Worm (Caenorhabditis elegans) whole organism, mixed stage, embryonic: ENCODE data around the gene spe-19.

Source experiments
- cnd-1 ChIP-seq: fragments of 200-800 bp; sonication (Bioruptor generic); optimal IDR thresholded peaks from 2 replicates; lab custom pipeline; 2018; ENCODE audit warnings: mild to moderate bottlenecking, missing genetic modification characterization, missing compliant biosample characterization
- elt-1 ChIP-seq: sonication (generic microtip); optimal IDR thresholded peaks from 2 replicates; lab custom pipeline; 2017; ENCODE audit warnings: missing genetic modification characterization, mild to moderate bottlenecking, missing compliant biosample characterization, antibody characterized with exemption, moderate library complexity, borderline replicate concordance; ENCODE audit not compliant: insufficient read depth
- mep-1 ChIP-seq: fragments of 150-350 bp; optimal IDR thresholded peaks from 2 replicates; lab custom pipeline; 2017; ENCODE audit warnings: missing biosample characterization, missing genetic modification reagents, missing genetic modification characterization, inconsistent platforms
- pha-4 ChIP-seq: fragments of 150-350 bp; optimal IDR thresholded peaks from 2 replicates; lab custom pipeline; 2018; ENCODE audit warnings: missing biosample characterization, missing genetic modification reagents, missing genetic modification characterization

ce11 chrV:20047310-20047709 is at the start of gene spe-19:
- TF ChIP-seq mep-1 (tag; lab: Kevin White, UChicago) (no peak), pha-4 (tag; lab: Kevin White, UChicago) (no peak), elt-1 (no peak), cnd-1 (no peak)
